Worm (Caenorhabditis elegans): Measurements from ENCODE around the gene F35B3.4.
A peak's percentile ranks its signal among the peaks of the same experiment; 100 is the strongest.

The F35B3.4 gene

ce11 chrX:17064820-17065219, 44.1 kb upstream of the F35B3.4 start (continued):
- no peak for TF ChIP-seq arid-1 (GFP tag; conservative IDR thresholded peaks at IDR 0.05)
- TF ChIP-seq lin-38 (GFP tag; IDR thresholded peaks at IDR 0.05): no peak
- TF ChIP-seq tra-1 (GFP tag; IDR thresholded peaks at IDR 0.05): no peak
- TF ChIP-seq F26F4.8 (GFP tag; conservative IDR thresholded peaks at IDR 0.05): no peak
- TF ChIP-seq nhr-77 (tag; optimal IDR thresholded peaks at IDR 0.05): peak; percentile 13
- TF ChIP-seq unc-130 (GFP tag; optimal IDR thresholded peaks at IDR 0.05): no peak
- no peak for TF ChIP-seq egl-43 (GFP tag; IDR thresholded peaks at IDR 0.05)
- TF ChIP-seq dmd-8 (GFP tag; IDR thresholded peaks at IDR 0.05): no peak
- TF ChIP-seq Y105C5A.15 (GFP tag; IDR thresholded peaks at IDR 0.05): no peak
- no peak for TF ChIP-seq madf-9 (GFP tag; conservative IDR thresholded peaks at IDR 0.05)
- no peak for TF ChIP-seq dmd-9 (GFP tag; IDR thresholded peaks at IDR 0.05)
- no peak for TF ChIP-seq daf-19 (GFP tag; conservative IDR thresholded peaks at IDR 0.05)
- TF ChIP-seq ztf-11 (tag; optimal IDR thresholded peaks at IDR 0.05): no peak
- no peak for TF ChIP-seq cey-2 (tag; optimal IDR thresholded peaks at IDR 0.05; ENCODE audit: borderline replicate concordance, insufficient read depth)
- TF ChIP-seq mes-2 (tag; optimal IDR thresholded peaks at IDR 0.05; ENCODE audit: poor library complexity, severe bottlenecking): no peak
- no peak for TF ChIP-seq D1046.2 (GFP tag; IDR thresholded peaks at IDR 0.05)
- TF ChIP-seq zfp-3 (GFP tag; conservative IDR thresholded peaks at IDR 0.05): no peak
- no peak for TF ChIP-seq daf-8 (GFP tag; IDR thresholded peaks at IDR 0.05)
- TF ChIP-seq attf-4 (tag; optimal IDR thresholded peaks at IDR 0.05): no peak
- TF ChIP-seq nhr-41 (GFP tag; IDR thresholded peaks at IDR 0.05): no peak
- no peak for TF ChIP-seq nhr-76 (tag; optimal IDR thresholded peaks at IDR 0.05)
- no peak for TF ChIP-seq nhr-11 (tag; optimal IDR thresholded peaks at IDR 0.05)
- no peak for TF ChIP-seq set-16 (GFP tag; IDR thresholded peaks at IDR 0.05)
- TF ChIP-seq lsy-2 (tag; optimal IDR thresholded peaks at IDR 0.05): no peak
- TF ChIP-seq saeg-2 (GFP tag; IDR thresholded peaks at IDR 0.05): no peak
- TF ChIP-seq tag-97 (GFP tag; IDR thresholded peaks at IDR 0.05): no peak
- TF ChIP-seq T26A8.4 (GFP tag; IDR thresholded peaks at IDR 0.05): no peak
- no peak for TF ChIP-seq fkh-10 (GFP tag; optimal IDR thresholded peaks at IDR 0.05)

- TF ChIP-seq ceh-62 (tag; optimal IDR thresholded peaks at IDR 0.05) (no peak), mep-1 (tag; optimal IDR thresholded peaks at IDR 0.05) (peak; percentile 58), ceh-32 (tag; optimal IDR thresholded peaks at IDR 0.05; ENCODE audit: poor library complexity) (no peak), F26F4.8 (GFP tag; conservative IDR thresholded peaks at IDR 0.05) (no peak), Y48G9A.11 (GFP tag; IDR thresholded peaks at IDR 0.05) (no peak), cey-2 (tag; optimal IDR thresholded peaks at IDR 0.05; ENCODE audit: borderline replicate concordance, insufficient read depth) (peak; percentile 84), nhr-42 (GFP tag; IDR thresholded peaks at IDR 0.05) (no peak), F49E8.2 (tag; optimal IDR thresholded peaks at IDR 0.05; ENCODE audit: borderline replicate concordance) (no peak), tra-1 (GFP tag; IDR thresholded peaks at IDR 0.05) (peak; percentile 93), zfp-2 (tag; optimal IDR thresholded peaks at IDR 0.05) (no peak), nhr-111 (GFP tag; optimal IDR thresholded peaks at IDR 0.05) (no peak), lin-15B (tag; optimal IDR thresholded peaks at IDR 0.05) (no peak), ztf-11 (tag; optimal IDR thresholded peaks at IDR 0.05) (no peak), ctbp-1 (GFP tag; IDR thresholded peaks at IDR 0.05) (peak; percentile 30; the same call in 1 of the 2 replicates), dmd-9 (GFP tag; IDR thresholded peaks at IDR 0.05) (no peak), lin-38 (GFP tag; IDR thresholded peaks at IDR 0.05) (no peak), mxl-2 (GFP tag; conservative IDR thresholded peaks at IDR 0.05) (peak; percentile 93), Y75B8A.6 (GFP tag; IDR thresholded peaks at IDR 0.05) (no peak), gei-8 (GFP tag; optimal IDR thresholded peaks at IDR 0.05) (peak; percentile 70), dmd-6 (GFP tag; IDR thresholded peaks at IDR 0.05) (peak; percentile 100), unc-39 (tag; optimal IDR thresholded peaks at IDR 0.05) (no peak), sdz-12 (GFP tag; optimal IDR thresholded peaks at IDR 0.05) (no peak), nhr-102 (tag; optimal IDR thresholded peaks at IDR 0.05) (peak; percentile 42), nhr-11 (tag; optimal IDR thresholded peaks at IDR 0.05) (peak; percentile 78), hlh-11 (tag; optimal IDR thresholded peaks at IDR 0.05) (peak; percentile 97), ceh-20 (GFP tag; IDR thresholded peaks at IDR 0.05) (peak; percentile 35; the same call in 1 of the 2 replicates), spr-1 (tag; optimal IDR thresholded peaks at IDR 0.05) (no peak), duxl-1 (tag; optimal IDR thresholded peaks at IDR 0.05; ENCODE audit: poor library complexity) (no peak), nhr-76 (tag; optimal IDR thresholded peaks at IDR 0.05) (peak; percentile 47), D1046.2 (GFP tag; IDR thresholded peaks at IDR 0.05) (no peak), daf-19 (GFP tag; conservative IDR thresholded peaks at IDR 0.05) (no peak)
These were observed 43.0 kb upstream of the F35B3.4 start for ce11 chrX:17063749-17064252.
